Fruit fly (Drosophila melanogaster) whole organism, pupa: ENCODE data around the gene PH4alphaPV.
A peak's percentile ranks its signal among the peaks of the same experiment; 100 is the strongest.

Source experiments
- CG10348 ChIP-seq: fragments of 200-800 bp; sonication (Bioruptor generic); IDR thresholded peaks from 2 replicates; pipeline ENCODE4 v1.3.6; 2022; ENCODE audit warnings: missing biosample characterization, missing genetic modification characterization
- CG12605 ChIP-seq: fragments of 200-800 bp; sonication (Bioruptor generic); IDR thresholded peaks from 2 replicates; pipeline ENCODE4 v1.3.6; 2022; ENCODE audit warnings: missing biosample characterization, missing genetic modification characterization
- CG13204 ChIP-seq: fragments of 200-800 bp; sonication (Bioruptor generic); optimal IDR thresholded peaks from 2 replicates; lab custom pipeline; 2018; ENCODE audit warnings: missing biosample characterization, mild to moderate bottlenecking, missing genetic modification characterization, moderate library complexity
- CG14655 ChIP-seq: fragments of 200-800 bp; sonication (Bioruptor generic); optimal IDR thresholded peaks from 3 replicates; lab custom pipeline; 2017; ENCODE audit warnings: mild to moderate bottlenecking, missing biosample characterization, missing genetic modification reagents, missing genetic modification characterization
- CG15710 ChIP-seq: fragments of 200-800 bp; sonication (Bioruptor generic); optimal IDR thresholded peaks from 2 replicates; lab custom pipeline; 2018; ENCODE audit warnings: missing biosample characterization, mild to moderate bottlenecking, missing genetic modification characterization, moderate library complexity
- CG17806 ChIP-seq: fragments of 200-800 bp; sonication (Bioruptor generic); optimal IDR thresholded peaks from 2 replicates; lab custom pipeline; 2018; ENCODE audit warnings: missing biosample characterization, mild to moderate bottlenecking, missing genetic modification characterization, moderate library complexity
- CG32121 ChIP-seq: fragments of 200-800 bp; sonication (Bioruptor generic); IDR thresholded peaks from 2 replicates; pipeline ENCODE4 v1.3.6; 2022; ENCODE audit warnings: missing biosample characterization, missing genetic modification characterization
- CG34367 ChIP-seq: fragments of 200-800 bp; sonication (Bioruptor generic); optimal IDR thresholded peaks from 2 replicates; lab custom pipeline; 2018; ENCODE audit warnings: missing biosample characterization, mild to moderate bottlenecking, missing genetic modification characterization
- CG4496 ChIP-seq: fragments of 200-800 bp; sonication (Bioruptor generic); IDR thresholded peaks from 3 replicates; pipeline ENCODE4 v1.3.6; 2022; ENCODE audit warnings: missing biosample characterization, missing genetic modification characterization
- CG8159 ChIP-seq: fragments of 200-800 bp; sonication (Bioruptor generic); optimal IDR thresholded peaks from 3 replicates; lab custom pipeline; 2018; ENCODE audit warnings: missing biosample characterization, mild to moderate bottlenecking, missing genetic modification characterization, moderate library complexity
- CG8301 ChIP-seq: fragments of 200-800 bp; sonication (Bioruptor generic); optimal IDR thresholded peaks from 2 replicates; lab custom pipeline; 2018; ENCODE audit warnings: missing biosample characterization, mild to moderate bottlenecking, missing genetic modification characterization
- CG9948 ChIP-seq: fragments of 200-800 bp; sonication (Bioruptor generic); optimal IDR thresholded peaks from 2 replicates; lab custom pipeline; 2018; ENCODE audit warnings: missing biosample characterization, mild to moderate bottlenecking, missing genetic modification characterization, moderate library complexity
- D1 ChIP-seq: fragments of 200-800 bp; sonication (Bioruptor generic); optimal IDR thresholded peaks from 2 replicates; lab custom pipeline; 2018; ENCODE audit warnings: missing biosample characterization, mild to moderate bottlenecking, missing genetic modification characterization, moderate library complexity
- EcR ChIP-seq: fragments of 200-800 bp; sonication (Bioruptor generic); optimal IDR thresholded peaks from 3 replicates; lab custom pipeline; 2019; ENCODE audit warnings: missing biosample characterization, missing genetic modification characterization, mild to moderate bottlenecking, moderate library complexity, missing genetic modification reagents
- Ets98B ChIP-seq: fragments of 200-800 bp; sonication (Bioruptor generic); IDR thresholded peaks from 2 replicates; pipeline ENCODE4 v1.3.6; 2022; ENCODE audit warnings: missing biosample characterization, missing genetic modification characterization
- Pif1A ChIP-seq: fragments of 200-800 bp; sonication (Bioruptor generic); optimal IDR thresholded peaks from 3 replicates; lab custom pipeline; 2016; ENCODE audit warnings: missing biosample characterization, missing genetic modification characterization
- Pif1B ChIP-seq: fragments of 200-800 bp; sonication (Bioruptor generic); optimal IDR thresholded peaks from 3 replicates; lab custom pipeline; 2016; ENCODE audit warnings: missing biosample characterization, missing genetic modification characterization
- Snoo ChIP-seq: fragments of 200-800 bp; sonication (Bioruptor generic); optimal IDR thresholded peaks from 3 replicates; lab custom pipeline; 2017; ENCODE audit warnings: missing biosample characterization, mild to moderate bottlenecking, missing genetic modification characterization, inconsistent platforms
- fd96Ca ChIP-seq: fragments of 200-800 bp; sonication (Bioruptor generic); IDR thresholded peaks from 3 replicates; pipeline ENCODE4 v1.3.6; 2022; ENCODE audit warnings: missing biosample characterization, missing genetic modification characterization
- gl ChIP-seq: fragments of 200-800 bp; sonication (Bioruptor generic); optimal IDR thresholded peaks from 2 replicates; lab custom pipeline; 2018; ENCODE audit warnings: missing biosample characterization, mild to moderate bottlenecking, missing genetic modification characterization
- rn ChIP-seq: fragments of 200-800 bp; sonication (Bioruptor generic); IDR thresholded peaks from 2 replicates; pipeline ENCODE4 v1.3.6; 2022; ENCODE audit warnings: missing biosample characterization, missing genetic modification characterization

Gene PH4alphaPV

DNA sequence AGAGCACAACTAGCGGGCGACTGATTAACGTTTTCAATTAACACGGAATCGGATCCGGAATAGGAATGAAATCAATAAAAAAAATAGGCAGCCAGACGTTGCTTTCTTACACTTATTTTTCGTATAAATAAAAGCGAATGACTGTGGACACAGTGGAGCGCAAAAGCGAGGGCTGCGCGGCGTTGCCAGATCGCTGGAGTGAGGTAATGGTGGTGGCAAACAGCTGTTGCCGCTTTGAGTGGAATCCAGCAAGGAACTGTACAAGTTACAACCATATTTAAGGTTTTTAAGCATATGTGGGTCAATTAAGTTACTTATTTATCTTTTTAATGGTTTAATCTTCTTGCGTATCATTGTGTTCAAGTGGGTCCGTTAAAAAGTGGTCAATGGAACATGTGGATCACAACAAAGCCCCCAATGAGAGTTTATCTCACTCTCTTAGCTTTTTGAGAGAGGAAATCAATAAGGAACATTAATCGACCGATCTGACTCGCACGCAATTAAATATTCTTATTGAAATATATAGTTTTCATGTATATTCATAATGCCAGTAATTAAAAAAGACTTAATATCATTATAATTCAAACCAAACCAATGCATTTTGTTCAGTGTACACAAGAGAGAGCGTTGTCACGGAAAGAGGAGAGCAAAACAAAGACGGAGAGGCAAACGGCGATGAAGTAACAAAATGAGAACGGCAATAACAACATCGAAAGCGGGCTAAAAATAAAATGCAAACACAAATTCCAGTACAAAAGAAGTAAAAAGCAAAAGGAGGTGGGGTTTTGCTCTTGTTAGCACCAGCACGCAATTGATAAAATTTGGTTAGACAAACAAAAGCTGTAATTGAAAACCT lies 48.0 kb downstream of the PH4alphaPV start:
- TF ChIP-seq CG13204 (GFP tag; lab: Kevin White, UChicago) = peak; percentile 54
- peak; percentile 96 for TF ChIP-seq CG32121 (GFP tag; lab: Robert Waterston, UW)
- TF ChIP-seq CG4496 (GFP tag; lab: Robert Waterston, UW) = peak; percentile 97
- peak; percentile 77 for TF ChIP-seq CG9948 (tag; lab: Kevin White, UChicago)
- TF ChIP-seq CG14655 (GFP tag; lab: Kevin White, UChicago) = peak; percentile 87
- peak; percentile 93 for TF ChIP-seq fd96Ca (GFP tag; lab: Robert Waterston, UW)
- peak; percentile 82 for TF ChIP-seq rn
- no peak for TF ChIP-seq D1 (tag; lab: Kevin White, UChicago)
- peak; percentile 92 for TF ChIP-seq Pif1B (GFP tag; lab: Kevin White, UChicago)
- TF ChIP-seq CG10348 (GFP tag; lab: Robert Waterston, UW) = 0 out of 2 replicates have a peak, but pooled peaks have one; percentile 15
- TF ChIP-seq CG17806 = peak; percentile 88
- peak; percentile 95 for TF ChIP-seq CG12605
- peak; percentile 97 for TF ChIP-seq Ets98B (GFP tag; lab: Robert Waterston, UW)
- TF ChIP-seq CG34367 (tag; lab: Kevin White, UChicago) = peak; percentile 78
- peak; percentile 83 for TF ChIP-seq CG15710 (tag; lab: Kevin White, UChicago)
- TF ChIP-seq Snoo (tag; lab: Kevin White, UChicago) = peak; percentile 88
- TF ChIP-seq gl (tag; lab: Kevin White, UChicago) = peak; percentile 35
- TF ChIP-seq CG8159 (tag; lab: Kevin White, UChicago) = peak; percentile 86
- peak; percentile 94 for TF ChIP-seq Pif1A (GFP tag; lab: Kevin White, UChicago)
- TF ChIP-seq EcR (GFP tag; lab: Kevin White, UChicago) = peak; percentile 58
- TF ChIP-seq CG8301 (tag; lab: Kevin White, UChicago) = peak; percentile 88

DNA sequence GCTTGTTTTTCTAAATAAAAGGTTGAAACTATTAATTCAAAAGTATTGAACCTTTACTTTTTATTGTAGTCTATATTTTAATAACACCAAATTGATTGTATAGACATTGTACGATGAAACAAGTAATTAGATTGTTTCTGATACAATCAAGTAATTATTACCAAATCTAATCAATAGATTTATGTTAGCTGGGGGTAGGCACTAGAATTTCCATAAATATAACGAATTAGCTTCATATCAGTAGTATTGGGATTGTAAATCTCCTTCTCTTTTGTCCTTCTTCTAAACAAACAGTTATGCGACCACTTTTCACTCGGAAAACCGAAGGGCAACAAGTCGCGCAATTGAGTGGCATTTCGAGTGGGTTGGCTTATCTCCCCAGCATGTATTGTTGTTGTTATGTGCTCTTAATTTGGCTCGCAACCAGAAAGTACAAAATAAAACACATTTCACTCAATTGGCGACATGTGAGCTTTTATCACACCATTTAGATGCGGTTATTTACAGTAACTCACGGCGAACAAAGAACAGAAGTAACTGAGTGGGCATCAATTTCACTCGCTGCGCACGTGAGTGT lies 48.9 kb downstream of the PH4alphaPV start:
- TF ChIP-seq CG9948 (tag; lab: Kevin White, UChicago) (no peak), CG14655 (GFP tag; lab: Kevin White, UChicago) (no peak), gl (tag; lab: Kevin White, UChicago) (no peak), CG13204 (GFP tag; lab: Kevin White, UChicago) (no peak), Pif1A (GFP tag; lab: Kevin White, UChicago) (no peak), CG8159 (tag; lab: Kevin White, UChicago) (no peak), CG12605 (no peak), Ets98B (GFP tag; lab: Robert Waterston, UW) (no peak), CG17806 (no peak), Pif1B (GFP tag; lab: Kevin White, UChicago) (no peak), D1 (tag; lab: Kevin White, UChicago) (no peak), EcR (GFP tag; lab: Kevin White, UChicago) (no peak), rn (no peak)

DNA sequence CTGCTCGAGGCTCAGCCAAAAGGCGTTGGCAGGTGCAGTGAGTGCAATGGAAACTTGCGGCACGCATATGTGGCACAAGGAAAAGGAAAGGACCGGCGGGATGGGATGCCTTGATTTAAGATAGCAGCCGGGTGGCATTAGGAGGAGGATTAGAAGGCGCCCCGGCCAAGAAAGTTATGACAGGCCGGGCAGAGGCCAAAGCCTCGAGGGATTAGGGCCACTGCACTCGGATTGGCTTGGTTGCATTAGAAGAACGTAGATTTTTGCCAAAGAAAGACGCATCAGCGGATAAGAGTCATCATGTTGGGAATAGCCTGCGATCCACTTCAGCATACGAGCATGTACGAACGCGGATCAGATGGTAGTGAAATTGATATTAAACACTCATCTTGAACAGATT lies 51.6 kb downstream of the PH4alphaPV start, which contains the start of gene CG31019:
Gene CG31019 (plus strand): TSS at position 301 of the 400 bp plus-strand sequence.
- TF ChIP-seq CG34367 (tag; lab: Kevin White, UChicago) (no peak), CG8159 (tag; lab: Kevin White, UChicago) (no peak), CG10348 (GFP tag; lab: Robert Waterston, UW) (no peak), CG15710 (tag; lab: Kevin White, UChicago) (no peak), Pif1B (GFP tag; lab: Kevin White, UChicago) (no peak), CG9948 (tag; lab: Kevin White, UChicago) (no peak), fd96Ca (GFP tag; lab: Robert Waterston, UW) (no peak), CG14655 (GFP tag; lab: Kevin White, UChicago) (no peak)
